Worm (Caenorhabditis elegans): ENCODE measurements around the gene C04B4.2.

Gene C04B4.2

DNA sequence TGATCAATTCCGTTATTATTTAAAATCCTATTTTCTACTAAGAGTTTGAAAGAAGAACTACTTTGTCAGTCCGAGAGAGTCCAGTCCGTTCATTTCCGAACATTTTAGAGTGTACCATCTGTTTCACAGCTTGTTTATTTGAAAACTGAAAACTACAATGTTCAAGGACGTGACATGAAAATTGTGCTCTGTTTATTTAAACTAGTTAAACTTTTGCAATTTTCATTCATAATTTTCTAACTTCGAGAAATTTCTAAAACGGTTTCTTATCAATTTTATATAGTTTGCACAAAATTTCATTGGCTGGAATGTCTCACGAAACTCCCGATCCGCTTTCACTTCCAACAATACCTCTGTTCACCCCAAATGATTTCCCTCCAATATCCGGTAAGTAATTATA lies 2.6 kb upstream of the C04B4.2 start, which contains the start of gene C04B4.1:
Gene C04B4.1 (plus strand): TSS at position 301 of the 400 bp plus-strand sequence.
- TF ChIP-seq elt-3 (tag; optimal IDR thresholded peaks at IDR 0.05) (no peak), unc-86 (tag; optimal IDR thresholded peaks at IDR 0.05) (no peak), irx-1 (tag; optimal IDR thresholded peaks at IDR 0.05) (no peak), mdl-1 (tag; optimal IDR thresholded peaks at IDR 0.05) (no peak), dsc-1 (tag; optimal IDR thresholded peaks at IDR 0.05) (no peak), aly-2 (tag; optimal IDR thresholded peaks at IDR 0.05) (no peak), ceh-90 (tag; optimal IDR thresholded peaks at IDR 0.05) (no peak), Y116A8C.19 (tag; optimal IDR thresholded peaks at IDR 0.05; ENCODE audit: borderline replicate concordance) (no peak), fkh-8 (tag; optimal IDR thresholded peaks at IDR 0.05) (no peak), pag-3 (tag; optimal IDR thresholded peaks at IDR 0.05; ENCODE audit: borderline replicate concordance, insufficient read depth) (no peak), lin-14 (GFP tag; optimal IDR thresholded peaks at IDR 0.05) (no peak), nhr-28 (tag; optimal IDR thresholded peaks at IDR 0.05) (no peak), lin-35 (GFP tag; optimal IDR thresholded peaks at IDR 0.05) (no peak), nhr-85 (tag) (no peak), efl-1 (optimal IDR thresholded peaks at IDR 0.05) (no peak), efl-1 (GFP tag; optimal IDR thresholded peaks at IDR 0.05 in 1 of 2) (no peak)

DNA sequence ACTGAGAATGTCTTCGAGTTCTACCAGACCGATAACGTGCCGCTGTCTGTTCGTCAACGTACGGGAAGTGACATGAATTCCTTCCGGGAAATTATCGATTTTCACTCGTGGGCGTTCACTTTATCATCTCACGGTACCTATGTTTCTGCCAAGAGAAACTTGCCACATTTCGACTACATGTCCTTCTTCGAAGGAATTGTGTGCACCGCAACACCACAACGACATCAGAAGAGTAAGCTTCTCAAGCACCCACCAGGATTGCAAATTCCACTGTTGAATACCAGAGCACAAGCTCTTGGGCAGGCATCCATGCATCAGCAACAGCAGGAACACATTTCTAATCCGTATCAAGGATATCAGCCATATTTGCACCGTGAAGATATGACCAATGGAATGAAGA lies 1.1 kb downstream of the C04B4.2 start:
- TF ChIP-seq aha-1 (tag; optimal IDR thresholded peaks at IDR 0.05) (no peak), nhr-71 (tag; optimal IDR thresholded peaks at IDR 0.05) (no peak), nhr-20 (tag; optimal IDR thresholded peaks at IDR 0.05) (no peak), unc-130 (tag; optimal IDR thresholded peaks at IDR 0.05) (no peak), efl-1 (optimal IDR thresholded peaks at IDR 0.05) (no peak), efl-1 (GFP tag; optimal IDR thresholded peaks at IDR 0.05 in 1 of 2) (no peak), nhr-12 (tag; optimal IDR thresholded peaks at IDR 0.05) (no peak), skn-1 (tag; optimal IDR thresholded peaks at IDR 0.05) (no peak), nhr-19 (GFP tag; conservative IDR thresholded peaks at IDR 0.05) (no peak), unc-62 (GFP tag; optimal IDR thresholded peaks at IDR 0.05) (no peak), C34B4.2 (tag; optimal IDR thresholded peaks at IDR 0.05) (no peak), zag-1 (tag; optimal IDR thresholded peaks at IDR 0.05) (no peak), ceh-82 (tag; optimal IDR thresholded peaks at IDR 0.05) (no peak)

DNA sequence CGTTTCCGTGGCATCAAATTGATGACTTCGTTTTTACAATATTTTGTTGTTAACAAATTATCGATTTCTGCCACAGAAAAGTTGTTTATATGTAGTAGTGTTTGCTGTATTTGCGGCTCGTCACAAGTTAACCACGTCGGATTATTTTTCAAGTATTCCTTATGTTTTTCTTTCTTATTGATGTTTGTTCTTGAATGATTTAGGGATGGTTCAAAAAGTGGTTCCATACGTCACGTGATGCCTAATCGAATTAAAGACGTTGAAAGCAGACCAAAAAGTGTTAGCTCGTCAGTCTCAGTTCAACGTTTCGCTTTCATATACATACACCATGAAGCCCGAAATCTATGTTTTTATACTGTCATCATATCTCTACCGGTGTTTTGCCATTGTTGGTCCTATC lies 2.4 kb downstream of the C04B4.2 start, which contains the start of gene lips-2:
Gene lips-2 (plus strand): TSS at position 301 of the 400 bp plus-strand sequence.
- TF ChIP-seq unc-86 (tag; optimal IDR thresholded peaks at IDR 0.05) (no peak), fkh-4 (tag; optimal IDR thresholded peaks at IDR 0.05; ENCODE audit: borderline replicate concordance) (no peak), ceh-82 (tag; optimal IDR thresholded peaks at IDR 0.05) (no peak), unc-62 (GFP tag; optimal IDR thresholded peaks at IDR 0.05) (no peak), nhr-12 (tag; optimal IDR thresholded peaks at IDR 0.05) (no peak), zip-4 (GFP tag; optimal IDR thresholded peaks at IDR 0.05) (no peak), jun-1 (tag; optimal IDR thresholded peaks at IDR 0.05) (no peak), nhr-20 (tag; optimal IDR thresholded peaks at IDR 0.05) (no peak), grh-1 (GFP tag; IDR thresholded peaks at IDR 0.05) (no peak), mep-1 (tag; optimal IDR thresholded peaks at IDR 0.05) (no peak), vab-15 (tag; optimal IDR thresholded peaks at IDR 0.05) (no peak), F16B12.6 (tag; optimal IDR thresholded peaks at IDR 0.05) (no peak), ets-5 (GFP tag; IDR thresholded peaks at IDR 0.05) (no peak), C04F5.9 (tag; optimal IDR thresholded peaks at IDR 0.05) (no peak), pax-3 (tag; optimal IDR thresholded peaks at IDR 0.05) (no peak), sptf-1 (tag; optimal IDR thresholded peaks at IDR 0.05) (no peak), fkh-10 (GFP tag; optimal IDR thresholded peaks at IDR 0.05) (no peak)

DNA sequence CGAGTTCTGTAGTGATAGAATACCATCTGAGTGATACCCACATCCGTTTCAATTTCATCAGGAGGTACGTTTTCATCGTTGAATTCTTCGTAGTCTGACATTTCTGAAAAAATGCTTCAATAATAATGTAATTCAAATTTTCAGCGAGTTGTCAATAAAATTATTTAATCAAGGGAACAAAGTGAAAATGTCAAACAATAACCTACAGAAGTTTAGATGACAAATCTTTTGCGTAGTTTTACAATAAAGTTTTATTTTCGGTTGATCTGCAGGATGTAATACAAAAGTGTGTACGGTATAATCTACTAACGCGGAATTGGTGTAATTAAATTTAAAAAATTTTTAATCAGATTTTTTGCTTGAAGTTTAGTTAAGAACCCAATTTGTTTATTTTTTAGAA lies 5.2 kb downstream of the C04B4.2 start, which contains the start of gene C04B4.5:
Gene C04B4.5 (minus strand): TSS at position 101 of the 400 bp plus-strand sequence.
- TF ChIP-seq nhr-85 (tag) (no peak), hlh-4 (tag; optimal IDR thresholded peaks at IDR 0.05) (no peak), aha-1 (tag; optimal IDR thresholded peaks at IDR 0.05) (no peak), blmp-1 (tag; optimal IDR thresholded peaks at IDR 0.05) (no peak), nhr-11 (tag; optimal IDR thresholded peaks at IDR 0.05) (no peak), efl-1 (optimal IDR thresholded peaks at IDR 0.05) (no peak), efl-1 (GFP tag; optimal IDR thresholded peaks at IDR 0.05 in 1 of 2) (no peak), fkh-8 (tag; optimal IDR thresholded peaks at IDR 0.05) (no peak), xbp-1 (tag; optimal IDR thresholded peaks at IDR 0.05) (no peak), ceh-8 (GFP tag; optimal IDR thresholded peaks at IDR 0.05) (no peak), unc-30 (tag; optimal IDR thresholded peaks at IDR 0.05) (no peak), Y116A8C.19 (tag; optimal IDR thresholded peaks at IDR 0.05; ENCODE audit: borderline replicate concordance) (no peak), mep-1 (tag; optimal IDR thresholded peaks at IDR 0.05) (no peak), nhr-84 (tag; optimal IDR thresholded peaks at IDR 0.05) (no peak), C04F5.9 (tag; optimal IDR thresholded peaks at IDR 0.05) (no peak)

All from whole organism, L1 larva.